Worm (Caenorhabditis elegans) whole organism, midembryonic: ENCODE results near the gene ptr-5.

Experiments used
- T22C8.4 ChIP-seq: fragments of 200-800 bp; sonication (Bioruptor generic); IDR thresholded peaks from 2 replicates; pipeline ENCODE4 v1.3.6; 2022; ENCODE audit warnings: missing genetic modification characterization, missing compliant biosample characterization
- cog-1 ChIP-seq: sonication (generic microtip); optimal IDR thresholded peaks from 2 replicates; lab custom pipeline; 2016; ENCODE audit warnings: missing genetic modification characterization, missing compliant biosample characterization
- flt-1 ChIP-seq: fragments of 200-800 bp; sonication (Bioruptor generic); IDR thresholded peaks from 2 replicates; pipeline ENCODE4 v1.3.6; 2022; ENCODE audit warnings: missing genetic modification characterization, missing compliant biosample characterization
- klf-2 ChIP-seq: fragments of 200-800 bp; sonication (Bioruptor generic); conservative IDR thresholded peaks from 2 replicates; pipeline ENCODE4 v1.3.6; 2022; ENCODE audit warnings: missing genetic modification reagents, missing genetic modification characterization, missing compliant biosample characterization
- med-1 ChIP-seq: sonication (generic microtip); optimal IDR thresholded peaks from 2 replicates; lab custom pipeline; 2017; ENCODE audit warnings: missing genetic modification characterization, mild to moderate bottlenecking, missing compliant biosample characterization, antibody characterized with exemption, missing genetic modification reagents; ENCODE audit not compliant: insufficient read depth
- ref-1 ChIP-seq: fragments of 200-800 bp; sonication (Bioruptor generic); conservative IDR thresholded peaks from 2 replicates; pipeline ENCODE4 v1.3.6; 2022; ENCODE audit warnings: missing genetic modification reagents, missing genetic modification characterization, missing compliant biosample characterization
- tab-1 ChIP-seq: fragments of 200-800 bp; sonication (Bioruptor generic); IDR thresholded peaks from 2 replicates; pipeline ENCODE4 v1.3.6; 2022; ENCODE audit warnings: missing genetic modification characterization, missing compliant biosample characterization
- ztf-23 ChIP-seq: fragments of 200-800 bp; sonication (Bioruptor generic); IDR thresholded peaks from 2 replicates; pipeline ENCODE4 v1.3.6; 2022; ENCODE audit warnings: missing genetic modification reagents, missing genetic modification characterization, missing compliant biosample characterization
- ztf-29 ChIP-seq: fragments of 200-800 bp; sonication (Bioruptor generic); IDR thresholded peaks from 2 replicates; pipeline ENCODE4 v1.3.6; 2022; ENCODE audit warnings: missing genetic modification reagents, missing genetic modification characterization, missing compliant biosample characterization

The ptr-5 gene

DNA sequence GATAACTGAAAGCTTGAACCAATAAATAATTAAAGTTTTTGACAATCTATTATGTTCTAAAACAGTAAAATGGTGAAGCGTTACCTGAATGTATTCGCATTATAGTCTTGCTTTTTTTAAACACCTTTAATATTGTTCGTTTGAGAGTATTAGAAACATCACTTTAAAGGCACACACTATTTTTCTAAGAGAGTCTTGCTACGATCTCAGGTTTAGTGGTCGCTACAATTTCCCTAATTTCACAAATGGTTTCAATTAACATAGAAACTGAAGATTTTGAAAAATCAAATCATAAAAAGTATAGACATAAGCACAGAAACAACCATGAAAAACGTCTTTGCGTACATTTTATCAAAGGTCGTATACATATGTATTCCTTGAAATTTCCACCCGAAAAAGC, 2.2 kb downstream of the ptr-5 start:
- TF ChIP-seq klf-2 (no peak), ztf-23 (GFP tag; lab: Robert Waterston, UW) (no peak), tab-1 (GFP tag; lab: Robert Waterston, UW) (no peak), T22C8.4 (no peak), ref-1 (no peak), med-1 (no peak)

DNA sequence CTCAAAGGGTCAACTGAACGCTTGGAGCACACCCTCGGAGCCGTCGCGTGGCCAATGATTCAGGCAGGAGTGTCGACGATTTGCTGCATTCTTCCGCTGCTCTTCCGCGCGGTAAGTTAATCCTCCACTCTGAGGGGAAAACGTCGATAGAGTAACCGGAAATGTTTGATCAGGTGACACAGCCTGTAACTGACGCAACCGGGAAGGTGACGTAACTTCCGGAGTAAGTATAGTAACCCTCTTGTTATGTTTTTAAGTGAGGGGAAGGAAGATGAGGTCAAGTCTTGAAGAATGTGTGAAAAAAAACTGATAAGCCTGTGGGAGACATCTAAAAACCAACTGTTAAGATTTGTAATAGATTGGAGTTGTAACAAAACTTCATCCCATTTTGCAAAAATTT, 6.6 kb downstream of the ptr-5 start:
- TF ChIP-seq med-1 (no peak), tab-1 (GFP tag; lab: Robert Waterston, UW) (no peak), cog-1 (tag; lab: Kevin White, UChicago) (no peak), ztf-29 (GFP tag; lab: Robert Waterston, UW) (no peak), flt-1 (GFP tag; lab: Robert Waterston, UW) (no peak)

DNA sequence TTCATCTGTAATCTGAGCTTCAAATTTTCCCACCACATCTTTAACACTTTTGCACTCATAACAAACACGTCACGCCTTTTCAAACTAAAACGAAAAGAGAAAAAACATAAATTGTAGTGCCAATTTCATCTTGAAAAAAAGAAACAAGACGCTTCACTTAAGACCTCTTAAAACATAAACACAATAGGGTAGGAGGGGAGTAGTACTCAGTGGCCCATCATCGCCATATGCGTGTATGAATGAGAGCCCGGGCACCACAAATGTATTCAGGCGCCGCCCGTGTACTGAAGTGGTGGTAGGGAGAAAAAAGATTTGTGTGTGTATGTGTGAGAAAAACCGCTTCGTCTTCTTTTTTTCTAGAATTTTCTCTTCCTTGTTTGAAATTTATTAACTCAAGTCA, 8.8 kb downstream of the ptr-5 start:
- TF ChIP-seq cog-1 (tag; lab: Kevin White, UChicago) = no peak
- TF ChIP-seq flt-1 (GFP tag; lab: Robert Waterston, UW) = no peak
- no peak for TF ChIP-seq T22C8.4
- no peak for TF ChIP-seq ztf-29 (GFP tag; lab: Robert Waterston, UW)
- no peak for TF ChIP-seq med-1
- no peak for TF ChIP-seq klf-2
- no peak for TF ChIP-seq tab-1 (GFP tag; lab: Robert Waterston, UW)
- no peak for TF ChIP-seq ztf-23 (GFP tag; lab: Robert Waterston, UW)
- TF ChIP-seq ref-1 = no peak

DNA sequence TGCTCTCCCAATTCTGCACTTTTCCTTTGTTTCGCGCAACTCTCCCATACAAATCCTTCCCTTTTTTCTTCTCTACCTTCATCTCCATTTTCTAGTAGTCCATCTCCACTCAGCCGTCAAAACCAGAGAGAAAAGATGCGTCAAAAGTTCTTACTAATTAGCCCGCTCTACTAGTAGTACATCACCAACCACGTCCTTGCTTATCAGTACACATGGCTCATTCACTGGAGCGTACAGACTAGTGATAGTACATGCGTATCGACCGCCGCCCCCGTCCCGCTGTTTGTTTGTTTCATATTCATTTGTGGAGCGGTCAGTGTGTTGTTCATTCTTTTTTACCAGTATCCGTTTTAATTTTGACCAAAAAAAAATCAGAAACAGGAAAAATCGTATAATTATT, 10.7 kb downstream of the ptr-5 start:
- TF ChIP-seq med-1 (no peak), flt-1 (GFP tag; lab: Robert Waterston, UW) (no peak), cog-1 (tag; lab: Kevin White, UChicago) (no peak), ztf-29 (GFP tag; lab: Robert Waterston, UW) (no peak), T22C8.4 (no peak), ztf-23 (GFP tag; lab: Robert Waterston, UW) (no peak), tab-1 (GFP tag; lab: Robert Waterston, UW) (no peak), ref-1 (no peak), klf-2 (no peak)

DNA sequence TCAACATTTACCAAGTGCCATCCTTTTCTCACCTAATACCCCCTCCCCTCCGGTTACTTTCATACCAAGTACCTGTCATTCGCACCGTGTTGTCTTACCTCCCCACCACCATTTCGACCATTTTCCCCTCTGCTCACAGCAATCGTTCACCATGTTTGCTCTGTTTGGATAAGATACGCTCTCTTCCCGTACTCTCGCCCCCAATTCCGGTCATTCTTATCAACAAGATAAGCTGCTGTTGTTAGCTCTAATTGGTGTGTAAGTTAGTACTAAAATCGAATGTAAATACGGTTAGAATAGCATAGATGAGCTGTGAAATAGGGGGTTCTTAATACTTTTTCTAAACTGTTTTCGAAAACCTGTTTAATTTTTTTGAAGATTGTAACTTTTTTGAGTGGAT, 12.2 kb downstream of the ptr-5 start:
- no peak for TF ChIP-seq ref-1
- no peak for TF ChIP-seq med-1
- no peak for TF ChIP-seq cog-1 (tag; lab: Kevin White, UChicago)
- TF ChIP-seq tab-1 (GFP tag; lab: Robert Waterston, UW) = no peak
- TF ChIP-seq ztf-23 (GFP tag; lab: Robert Waterston, UW) = no peak
- TF ChIP-seq T22C8.4 = no peak
- no peak for TF ChIP-seq ztf-29 (GFP tag; lab: Robert Waterston, UW)
- no peak for TF ChIP-seq flt-1 (GFP tag; lab: Robert Waterston, UW)
- no peak for TF ChIP-seq klf-2

DNA sequence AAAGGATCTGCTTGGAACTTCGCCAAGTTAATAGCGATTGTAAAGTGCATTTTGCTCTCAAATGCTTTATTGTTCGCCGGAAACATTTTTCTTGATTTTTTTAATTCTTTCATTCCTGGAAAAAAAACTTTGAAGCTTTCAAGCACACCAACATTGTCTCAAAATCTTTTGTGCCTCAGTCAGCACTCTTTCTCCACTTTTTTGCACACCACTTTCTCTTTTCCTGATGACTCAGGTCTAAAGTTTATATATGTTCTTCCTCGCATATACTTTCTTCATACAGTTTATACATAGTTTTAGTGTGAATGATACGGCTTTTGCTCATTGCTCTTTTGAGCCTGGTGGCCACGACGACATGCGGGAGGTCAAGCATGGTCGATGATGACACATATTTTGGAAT, 15.4 kb downstream of the ptr-5 start, which contains the start of gene C53C11.5:
Gene C53C11.5, plus strand, starts transcription at position 301 of the 400 bp plus-strand sequence.
- TF ChIP-seq med-1 (no peak), ztf-29 (GFP tag; lab: Robert Waterston, UW) (no peak), tab-1 (GFP tag; lab: Robert Waterston, UW) (no peak), ref-1 (no peak), T22C8.4 (no peak), flt-1 (GFP tag; lab: Robert Waterston, UW) (no peak), cog-1 (tag; lab: Kevin White, UChicago) (no peak), ztf-23 (GFP tag; lab: Robert Waterston, UW) (no peak)

DNA sequence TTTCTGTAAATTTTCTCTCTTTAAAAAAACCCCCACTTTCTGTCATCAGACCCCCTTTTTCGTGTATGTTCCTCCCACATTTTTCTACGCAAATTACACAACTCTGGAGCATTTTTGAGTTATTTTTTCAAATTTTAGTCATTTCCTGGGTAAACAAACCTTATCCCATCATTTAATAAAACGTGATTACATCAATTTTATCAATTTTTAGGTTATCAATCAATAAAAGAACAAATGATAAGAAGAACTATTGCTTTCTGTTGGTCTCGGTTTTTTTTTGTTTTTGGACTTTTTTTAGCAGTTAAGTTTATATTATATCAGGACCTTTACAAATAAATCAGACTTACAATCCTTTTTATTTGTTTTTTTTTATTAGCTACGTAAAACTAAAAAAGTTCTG, 18.0 kb downstream of the ptr-5 start, which contains the start of gene C53C11.2:
Gene C53C11.2, plus strand, starts transcription at position 284 of the 400 bp plus-strand sequence.
- no peak for TF ChIP-seq ztf-29 (GFP tag; lab: Robert Waterston, UW)
- TF ChIP-seq cog-1 (tag; lab: Kevin White, UChicago) = no peak
- no peak for TF ChIP-seq klf-2

DNA sequence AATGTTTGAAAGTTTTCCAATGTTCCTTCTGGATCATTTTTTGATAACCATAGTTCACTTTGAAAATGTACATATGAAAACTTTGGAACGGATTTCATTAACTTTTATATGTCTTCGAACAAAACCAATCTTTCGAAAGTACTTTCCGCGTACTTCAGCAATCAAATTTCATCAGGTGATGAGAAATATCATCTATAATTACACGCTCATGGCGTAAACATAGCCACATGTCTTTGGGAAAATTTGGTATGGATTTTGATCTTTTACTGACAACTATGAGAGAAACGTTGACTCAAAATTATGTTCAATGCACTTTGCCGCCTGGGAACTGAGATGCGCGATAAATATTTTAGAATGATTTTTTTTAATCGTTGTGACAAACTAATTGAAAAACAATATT, 20.6 kb downstream of the ptr-5 start:
- TF ChIP-seq ztf-23 (GFP tag; lab: Robert Waterston, UW) = no peak
- no peak for TF ChIP-seq T22C8.4
- no peak for TF ChIP-seq ztf-29 (GFP tag; lab: Robert Waterston, UW)

DNA sequence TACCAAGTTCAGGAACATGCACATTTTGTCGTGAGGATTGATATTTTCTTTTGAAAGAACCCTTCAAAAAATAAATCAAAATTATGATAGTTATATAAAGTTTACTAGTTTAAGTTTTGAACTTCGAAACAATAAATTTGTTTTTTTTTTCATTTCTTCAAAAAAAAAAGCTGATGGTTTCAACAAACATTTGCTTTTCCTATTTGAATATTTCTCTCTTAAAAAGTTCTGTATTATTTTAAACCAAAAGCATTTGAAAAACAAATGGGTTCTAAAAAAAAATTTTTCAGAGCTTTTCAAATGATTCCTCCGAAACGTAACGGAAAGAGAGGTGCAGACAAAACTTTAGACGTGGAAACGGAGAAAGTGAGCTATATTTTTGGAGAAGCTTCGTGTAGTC, 22.1 kb downstream of the ptr-5 start, which contains the start of gene C53C11.1:
Gene C53C11.1, plus strand, starts transcription at position 301 of the 400 bp plus-strand sequence.
- no peak for TF ChIP-seq klf-2
- TF ChIP-seq ztf-23 (GFP tag; lab: Robert Waterston, UW) = no peak
- TF ChIP-seq tab-1 (GFP tag; lab: Robert Waterston, UW) = no peak
- TF ChIP-seq flt-1 (GFP tag; lab: Robert Waterston, UW) = no peak
- TF ChIP-seq med-1 = no peak
- no peak for TF ChIP-seq ref-1
- TF ChIP-seq ztf-29 (GFP tag; lab: Robert Waterston, UW) = no peak
- TF ChIP-seq cog-1 (tag; lab: Kevin White, UChicago) = no peak

DNA sequence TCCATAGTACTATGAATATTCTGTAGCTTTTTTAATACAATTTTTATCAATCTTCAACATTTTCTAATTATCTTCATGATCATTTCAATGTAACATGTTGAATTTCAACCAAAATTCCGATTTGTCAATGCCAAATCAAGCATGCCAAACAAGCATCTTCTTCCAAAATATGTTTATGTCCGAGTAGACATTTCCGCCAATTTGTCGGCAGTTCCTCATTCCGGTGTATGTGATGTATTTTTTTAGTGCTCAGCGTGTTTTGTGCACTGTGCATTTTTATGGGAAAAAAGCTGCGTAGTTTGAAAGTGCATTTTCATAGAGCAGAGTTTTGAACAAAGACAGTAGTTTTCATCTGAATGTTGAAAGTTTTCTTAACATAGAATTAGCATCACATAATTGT, 31.0 kb downstream of the ptr-5 start:
- no peak for TF ChIP-seq klf-2

DNA sequence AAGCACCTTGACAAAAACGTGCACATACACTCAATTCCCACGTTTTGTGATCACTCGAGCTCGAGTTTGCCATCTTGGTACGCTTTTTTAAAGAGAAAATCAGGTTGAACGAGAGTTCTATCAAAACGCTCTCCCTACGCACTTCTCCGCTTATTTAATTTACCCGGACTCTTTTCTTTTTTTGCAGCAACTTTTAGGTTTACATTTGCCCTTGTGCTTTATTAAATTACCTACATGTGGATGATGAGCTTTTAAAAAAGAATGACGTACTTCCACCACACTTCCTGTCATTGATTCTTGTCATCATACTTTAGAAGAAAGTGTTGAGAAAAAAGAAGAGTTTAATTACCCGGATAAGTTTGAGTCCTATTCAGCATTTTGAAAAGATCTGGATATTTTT, 33.7 kb downstream of the ptr-5 start:
- TF ChIP-seq med-1 (no peak), tab-1 (GFP tag; lab: Robert Waterston, UW) (no peak), klf-2 (no peak), ztf-23 (GFP tag; lab: Robert Waterston, UW) (no peak), flt-1 (GFP tag; lab: Robert Waterston, UW) (no peak)

DNA sequence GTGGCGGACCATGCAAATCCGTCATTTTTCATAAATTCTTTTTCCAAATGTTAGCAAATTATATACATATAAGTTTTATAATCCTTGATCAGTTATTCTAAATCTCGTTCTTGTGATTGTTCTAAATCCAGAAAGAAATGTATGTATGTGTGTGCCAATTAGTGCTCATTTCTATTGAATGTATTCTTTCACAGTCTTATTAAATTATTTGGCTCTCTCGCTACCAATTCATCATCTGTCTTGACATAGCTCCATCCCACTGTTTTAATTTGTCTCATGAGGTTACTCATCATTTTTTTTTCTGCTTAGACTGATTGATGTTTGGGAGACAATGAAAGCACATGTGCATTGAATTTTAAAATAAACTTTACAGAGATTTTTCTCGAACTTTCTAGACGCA, 37.1 kb downstream of the ptr-5 start:
- TF ChIP-seq ref-1 (no peak), ztf-29 (GFP tag; lab: Robert Waterston, UW) (no peak), ztf-23 (GFP tag; lab: Robert Waterston, UW) (no peak), klf-2 (no peak), tab-1 (GFP tag; lab: Robert Waterston, UW) (no peak), flt-1 (GFP tag; lab: Robert Waterston, UW) (no peak), med-1 (no peak), cog-1 (tag; lab: Kevin White, UChicago) (no peak), T22C8.4 (no peak)
